Fruit fly (Drosophila melanogaster): ENCODE data around the gene CG17349.

CG17349 gene

DNA sequence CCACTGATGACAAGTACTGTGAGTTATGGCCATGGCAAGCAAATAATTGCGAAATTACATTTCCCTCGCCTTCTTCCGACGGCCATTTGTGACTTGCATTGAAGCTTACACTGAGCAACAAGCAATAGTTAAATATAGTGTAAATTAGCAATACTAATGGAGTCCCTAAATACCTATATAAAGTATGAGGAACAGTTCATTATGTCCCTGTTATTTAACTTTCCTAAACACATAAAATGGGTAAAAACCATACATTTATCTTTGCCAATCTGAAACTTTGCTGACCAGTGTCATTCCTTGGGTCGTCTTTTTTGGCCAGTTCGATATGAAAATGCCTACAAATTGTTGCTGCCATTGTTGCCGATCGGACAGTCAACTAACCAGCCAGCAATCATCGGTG is 44.8 kb upstream of the CG17349 start:
- TF ChIP-seq Hnf4 (GFP tag; optimal IDR thresholded peaks at IDR 0.05) (peak; percentile 0), OdsH (GFP tag; optimal IDR thresholded peaks at IDR 0.05) (peak; percentile 31), psq (GFP tag; optimal IDR thresholded peaks at IDR 0.05) (peak; percentile 6), Hr83 (GFP tag; optimal IDR thresholded peaks at IDR 0.05; ENCODE audit: poor library complexity, severe bottlenecking) (no peak), GATAd (GFP tag; optimal IDR thresholded peaks at IDR 0.05) (no peak), CrebA (GFP tag; optimal IDR thresholded peaks at IDR 0.05; ENCODE audit: borderline replicate concordance) (no peak), dl (GFP tag; optimal IDR thresholded peaks at IDR 0.05; ENCODE audit: insufficient read depth in 1 of 2, partially characterized antibody in 2 of 2) (no peak), tai (GFP tag; optimal IDR thresholded peaks at IDR 0.05) (no peak), usp (GFP tag; optimal IDR thresholded peaks at IDR 0.05) (no peak), HLH106 (tag; optimal IDR thresholded peaks at IDR 0.05) (no peak), dmrt93B (GFP tag; optimal IDR thresholded peaks at IDR 0.05) (no peak), Mio (GFP tag; optimal IDR thresholded peaks at IDR 0.05) (no peak), jim (GFP tag; optimal IDR thresholded peaks at IDR 0.05) (no peak), Jra (GFP tag; optimal IDR thresholded peaks at IDR 0.05) (no peak), woc (GFP tag; optimal IDR thresholded peaks at IDR 0.05) (peak; percentile 1), Sp1 (GFP tag; optimal IDR thresholded peaks at IDR 0.05) (peak; percentile 13), foxo (GFP tag; optimal IDR thresholded peaks at IDR 0.05) (peak in 1 of 2 experiments; percentile 39), sv (GFP tag; optimal IDR thresholded peaks at IDR 0.05) (no peak), Abd-B (GFP tag; optimal IDR thresholded peaks at IDR 0.05) (no peak), Myc (optimal IDR thresholded peaks at IDR 0.05) (no peak), fru (GFP tag; optimal IDR thresholded peaks at IDR 0.05) (peak; percentile 36), dsf (GFP tag; optimal IDR thresholded peaks at IDR 0.05; ENCODE audit: borderline replicate concordance) (no peak), brk (GFP tag; optimal IDR thresholded peaks at IDR 0.05) (no peak), Vsx2 (GFP tag; optimal IDR thresholded peaks at IDR 0.05; ENCODE audit: partially characterized antibody) (no peak), CG32264 (GFP tag; optimal IDR thresholded peaks at IDR 0.05) (no peak), pan (optimal IDR thresholded peaks at IDR 0.05) (no peak), Hr78 (GFP tag; optimal IDR thresholded peaks at IDR 0.05) (no peak), Dfd (GFP tag; optimal IDR thresholded peaks at IDR 0.05) (no peak), Dif (GFP tag; optimal IDR thresholded peaks at IDR 0.05; ENCODE audit: partially characterized antibody) (no peak), ey (GFP tag; optimal IDR thresholded peaks at IDR 0.05) (peak; percentile 41), CG9705 (GFP tag; optimal IDR thresholded peaks at IDR 0.05) (no peak), br (GFP tag; optimal IDR thresholded peaks at IDR 0.05) (peak; percentile 34), Rel (GFP tag; optimal IDR thresholded peaks at IDR 0.05) (no peak), Rel (tag; optimal IDR thresholded peaks at IDR 0.05) (no peak), sage (GFP tag; optimal IDR thresholded peaks at IDR 0.05) (no peak), h (GFP tag; optimal IDR thresholded peaks at IDR 0.05) (peak; percentile 48), N (GFP tag; optimal IDR thresholded peaks at IDR 0.05) (no peak), lola (GFP tag; optimal IDR thresholded peaks at IDR 0.05) (no peak), rgr (GFP tag; optimal IDR thresholded peaks at IDR 0.05) (peak; percentile 39)

dm6 chr2L:19326819-19327425 is 43.3 kb upstream of the CG17349 start:
- TF ChIP-seq sv (GFP tag; optimal IDR thresholded peaks at IDR 0.05): no peak
- TF ChIP-seq OdsH (GFP tag; optimal IDR thresholded peaks at IDR 0.05): no peak
- no peak for TF ChIP-seq GATAd (GFP tag; optimal IDR thresholded peaks at IDR 0.05)

dm6 chr2L:19327828-19328227 is 42.4 kb upstream of the CG17349 start:
- TF ChIP-seq ey (GFP tag; optimal IDR thresholded peaks at IDR 0.05) (no peak), brk (GFP tag; optimal IDR thresholded peaks at IDR 0.05) (no peak), dl (GFP tag; optimal IDR thresholded peaks at IDR 0.05; ENCODE audit: insufficient read depth in 1 of 2, partially characterized antibody in 2 of 2) (no peak), HLH106 (tag; optimal IDR thresholded peaks at IDR 0.05) (peak; percentile 21), h (GFP tag; optimal IDR thresholded peaks at IDR 0.05) (peak; percentile 1), fru (GFP tag; optimal IDR thresholded peaks at IDR 0.05) (peak; percentile 4), Abd-B (GFP tag; optimal IDR thresholded peaks at IDR 0.05) (no peak), lola (GFP tag; optimal IDR thresholded peaks at IDR 0.05) (no peak)
